Worm (Caenorhabditis elegans) whole organism, L4 larva: ENCODE data around the gene F26A10.2.

Experiments used
- Y5F2A.4 ChIP-seq: fragments of 200-800 bp; sonication (Bioruptor generic); optimal IDR thresholded peaks from 2 replicates; lab custom pipeline; 2018; ENCODE audit warnings: mild to moderate bottlenecking, missing genetic modification characterization, missing compliant biosample characterization
- ZK546.5 ChIP-seq, 2 experiments: sonication (generic microtip); optimal IDR thresholded peaks; 2 replicates each; lab custom pipeline; 2017; ENCODE audit warnings: missing biosample characterization in 2 of 2, missing genetic modification characterization in 2 of 2
- ceh-44 ChIP-seq: fragments of 200-800 bp; sonication (Bioruptor generic); IDR thresholded peaks from 2 replicates; pipeline ENCODE4 v1.3.6; 2022; ENCODE audit warnings: missing genetic modification reagents, missing genetic modification characterization, missing compliant biosample characterization
- daf-16 ChIP-seq, 3 experiments: sonication (generic microtip); optimal IDR thresholded peaks; 2 replicates each; lab custom pipeline; 2016 to 2017; ENCODE audit warnings: missing genetic modification characterization in 3 of 3, missing genetic modification reagents in 3 of 3, mild to moderate bottlenecking in 2 of 3, missing compliant biosample characterization in 2 of 3, missing biosample characterization in 1 of 3, moderate library complexity in 1 of 3
- fkh-10 ChIP-seq: fragments of 150-350 bp; optimal IDR thresholded peaks from 2 replicates; lab custom pipeline; 2014; ENCODE audit warnings: missing biosample characterization, missing genetic modification reagents, missing genetic modification characterization
- hlh-11 ChIP-seq: fragments of 200-800 bp; sonication (Bioruptor generic); optimal IDR thresholded peaks from 2 replicates; lab custom pipeline; 2018; ENCODE audit warnings: mild to moderate bottlenecking, missing genetic modification characterization, missing compliant biosample characterization
- lin-29 ChIP-seq: fragments of 200-800 bp; sonication (Bioruptor generic); IDR thresholded peaks from 2 replicates; pipeline ENCODE4 v1.3.6; 2022; ENCODE audit warnings: missing genetic modification reagents, missing genetic modification characterization, missing compliant biosample characterization
- mdl-1 ChIP-seq, 2 experiments: fragments of 150-350 bp in 1 of 2; sonication (generic microtip) in 1 of 2; optimal IDR thresholded peaks; 2 replicates each; lab custom pipeline; 2014 to 2017; ENCODE audit warnings: missing biosample characterization in 2 of 2, missing genetic modification characterization in 2 of 2
- nhr-25 ChIP-seq: sonication (generic microtip); optimal IDR thresholded peaks from 2 replicates; lab custom pipeline; 2017; ENCODE audit warnings: missing genetic modification characterization, mild to moderate bottlenecking, missing compliant biosample characterization, antibody characterized with exemption, moderate library complexity, borderline replicate concordance; ENCODE audit not compliant: insufficient read depth
- zag-1 ChIP-seq: fragments of 150-350 bp; optimal IDR thresholded peaks from 2 replicates; lab custom pipeline; 2014; ENCODE audit warnings: missing biosample characterization, missing genetic modification characterization

ce11 chrX:7664419-7664818, 19.2 kb upstream of the F26A10.2 start:
- TF ChIP-seq zag-1 (tag; lab: Kevin White, UChicago) (no peak), nhr-25 (tag; lab: Kevin White, UChicago) (no peak), ZK546.5 (tag; optimal IDR thresholded peaks at IDR 0.05; lab: Kevin White, UChicago) (no peak), fkh-10 (GFP tag; lab: Kevin White, UChicago) (no peak), lin-29 (GFP tag; lab: Robert Waterston, UW) (no peak), ceh-44 (GFP tag; lab: Robert Waterston, UW) (no peak), mdl-1 (tag; optimal IDR thresholded peaks at IDR 0.05; lab: Kevin White, UChicago) (no peak), hlh-11 (tag; lab: Kevin White, UChicago) (no peak), Y5F2A.4 (GFP tag; lab: Kevin White, UChicago) (no peak), daf-16 (GFP tag; optimal IDR thresholded peaks at IDR 0.05; lab: Kevin White, UChicago) (no peak), daf-16 (tag; optimal IDR thresholded peaks at IDR 0.05; lab: Kevin White, UChicago) (no peak)
